Worm (Caenorhabditis elegans): ENCODE measurements around the gene F48B9.1.

The F48B9.1 gene

ce11 chrX:2215108-2215507 lies 34.4 kb downstream of the F48B9.1 start:
- TF ChIP-seq hmbx-1 (tag; optimal IDR thresholded peaks at IDR 0.05) = no peak
- TF ChIP-seq hmg-4 (GFP tag; optimal IDR thresholded peaks at IDR 0.05) = no peak
- no peak for TF ChIP-seq aly-1 (tag; optimal IDR thresholded peaks at IDR 0.05)
- TF ChIP-seq tra-4 (tag; optimal IDR thresholded peaks at IDR 0.05) = no peak
- TF ChIP-seq sea-1 (GFP tag; conservative IDR thresholded peaks at IDR 0.05) = no peak
- TF ChIP-seq B0310.2 (tag; optimal IDR thresholded peaks at IDR 0.05) = no peak
- TF ChIP-seq pes-1 (GFP tag; IDR thresholded peaks at IDR 0.05) = no peak
- TF ChIP-seq ets-7 (tag; optimal IDR thresholded peaks at IDR 0.05) = no peak
- no peak for TF ChIP-seq F13C5.2 (tag; optimal IDR thresholded peaks at IDR 0.05)
- no peak for TF ChIP-seq scrt-1 (GFP tag; IDR thresholded peaks at IDR 0.05)
- TF ChIP-seq ama-1 (optimal IDR thresholded peaks at IDR 0.05) = no peak
- no peak for TF ChIP-seq hnd-1 (tag; optimal IDR thresholded peaks at IDR 0.05)
- TF ChIP-seq tbx-11 (GFP tag; IDR thresholded peaks at IDR 0.05) = no peak
- no peak for TF ChIP-seq ceh-36 (tag; optimal IDR thresholded peaks at IDR 0.05)
- TF ChIP-seq ceh-13 (GFP tag; optimal IDR thresholded peaks at IDR 0.05) = no peak
- TF ChIP-seq flt-1 (GFP tag; IDR thresholded peaks at IDR 0.05) = no peak
- TF ChIP-seq tbx-37 (GFP tag; conservative IDR thresholded peaks at IDR 0.05) = no peak

- no peak for TF ChIP-seq ceh-36 (tag; optimal IDR thresholded peaks at IDR 0.05)
- TF ChIP-seq aly-1 (tag; optimal IDR thresholded peaks at IDR 0.05) = no peak
- TF ChIP-seq ceh-13 (GFP tag; optimal IDR thresholded peaks at IDR 0.05) = no peak
Observed at ce11 chrX:2216242-2216641, 35.6 kb downstream of the F48B9.1 start.

ce11 chrX:2216662-2217061 lies 36.0 kb downstream of the F48B9.1 start:
- TF ChIP-seq scrt-1 (GFP tag; IDR thresholded peaks at IDR 0.05) (peak; percentile 61; the same call in 1 of the 2 replicates), aly-1 (tag; optimal IDR thresholded peaks at IDR 0.05) (peak; percentile 3), hmg-4 (GFP tag; optimal IDR thresholded peaks at IDR 0.05) (peak; percentile 31), hmbx-1 (tag; optimal IDR thresholded peaks at IDR 0.05) (no peak), pes-1 (GFP tag; IDR thresholded peaks at IDR 0.05) (peak; percentile 30; the same call in 1 of the 2 replicates), ets-7 (tag; optimal IDR thresholded peaks at IDR 0.05) (no peak)

- TF ChIP-seq hmg-4 (GFP tag; optimal IDR thresholded peaks at IDR 0.05) (no peak), aly-1 (tag; optimal IDR thresholded peaks at IDR 0.05) (no peak), B0310.2 (tag; optimal IDR thresholded peaks at IDR 0.05) (no peak), ets-7 (tag; optimal IDR thresholded peaks at IDR 0.05) (no peak), ceh-36 (tag; optimal IDR thresholded peaks at IDR 0.05) (no peak), tra-4 (tag; optimal IDR thresholded peaks at IDR 0.05) (no peak), flt-1 (GFP tag; IDR thresholded peaks at IDR 0.05) (no peak), F13C5.2 (tag; optimal IDR thresholded peaks at IDR 0.05) (no peak), ama-1 (optimal IDR thresholded peaks at IDR 0.05) (no peak), tbx-37 (GFP tag; conservative IDR thresholded peaks at IDR 0.05) (no peak), hnd-1 (tag; optimal IDR thresholded peaks at IDR 0.05) (no peak), scrt-1 (GFP tag; IDR thresholded peaks at IDR 0.05) (no peak), ceh-13 (GFP tag; optimal IDR thresholded peaks at IDR 0.05) (no peak), tbx-11 (GFP tag; IDR thresholded peaks at IDR 0.05) (no peak)
Observed at ce11 chrX:2219006-2219405, 38.3 kb downstream of the F48B9.1 start.

ce11 chrX:2219453-2219852 lies 38.8 kb downstream of the F48B9.1 start:
- TF ChIP-seq hmg-4 (GFP tag; optimal IDR thresholded peaks at IDR 0.05) = no peak
- no peak for TF ChIP-seq hmbx-1 (tag; optimal IDR thresholded peaks at IDR 0.05)

ce11 chrX:2220850-2221249 lies 40.2 kb downstream of the F48B9.1 start, which contains the start of gene hex-1:
TSS of gene hex-1 (plus strand) at chrX:2221150.
- TF ChIP-seq ceh-36 (tag; optimal IDR thresholded peaks at IDR 0.05) (no peak), ceh-13 (GFP tag; optimal IDR thresholded peaks at IDR 0.05) (no peak), flt-1 (GFP tag; IDR thresholded peaks at IDR 0.05) (no peak), B0310.2 (tag; optimal IDR thresholded peaks at IDR 0.05) (no peak), ama-1 (optimal IDR thresholded peaks at IDR 0.05) (no peak), pes-1 (GFP tag; IDR thresholded peaks at IDR 0.05) (no peak)

ce11 chrX:2226875-2227355 lies 46.2 kb downstream of the F48B9.1 start:
- peak; percentile 40 for TF ChIP-seq B0310.2 (tag; optimal IDR thresholded peaks at IDR 0.05)
- peak; percentile 66 for TF ChIP-seq hmbx-1 (tag; optimal IDR thresholded peaks at IDR 0.05)
- peak; percentile 66 for TF ChIP-seq tra-4 (tag; optimal IDR thresholded peaks at IDR 0.05)
- TF ChIP-seq scrt-1 (GFP tag; IDR thresholded peaks at IDR 0.05) = peak; percentile 85
- TF ChIP-seq ets-7 (tag; optimal IDR thresholded peaks at IDR 0.05) = peak; percentile 12
- TF ChIP-seq ama-1 (optimal IDR thresholded peaks at IDR 0.05) = no peak
- peak; percentile 90 for TF ChIP-seq hmg-4 (GFP tag; optimal IDR thresholded peaks at IDR 0.05)
- TF ChIP-seq sea-1 (GFP tag; conservative IDR thresholded peaks at IDR 0.05) = peak; percentile 87
- peak; percentile 89 for TF ChIP-seq pes-1 (GFP tag; IDR thresholded peaks at IDR 0.05)
- TF ChIP-seq tbx-11 (GFP tag; IDR thresholded peaks at IDR 0.05) = peak; percentile 82
- TF ChIP-seq ceh-13 (GFP tag; optimal IDR thresholded peaks at IDR 0.05) = peak; percentile 61
- TF ChIP-seq ceh-36 (tag; optimal IDR thresholded peaks at IDR 0.05) = peak; percentile 74
- peak; percentile 78 for TF ChIP-seq flt-1 (GFP tag; IDR thresholded peaks at IDR 0.05)
- TF ChIP-seq aly-1 (tag; optimal IDR thresholded peaks at IDR 0.05) = peak; percentile 58
- TF ChIP-seq hnd-1 (tag; optimal IDR thresholded peaks at IDR 0.05) = peak; percentile 70
- TF ChIP-seq tbx-37 (GFP tag; conservative IDR thresholded peaks at IDR 0.05) = peak; percentile 77
- TF ChIP-seq F13C5.2 (tag; optimal IDR thresholded peaks at IDR 0.05) = peak; percentile 88

ce11 chrX:2229305-2230172 lies 48.9 kb downstream of the F48B9.1 start, which contains the start of gene lin-32:
TSS of gene lin-32 (minus strand) at chrX:2230122.
- TF ChIP-seq hmbx-1 (tag; optimal IDR thresholded peaks at IDR 0.05) = no peak
- TF ChIP-seq hnd-1 (tag; optimal IDR thresholded peaks at IDR 0.05) = no peak
- no peak for TF ChIP-seq hmg-4 (GFP tag; optimal IDR thresholded peaks at IDR 0.05)
